Fruit fly (Drosophila melanogaster) whole organism, wandering third instar larva: ENCODE data around the gene CG13029.

Experiments used
- Abd-B ChIP-seq: fragments of >200 bp; optimal IDR thresholded peaks from 2 replicates; lab custom pipeline; 2017; ENCODE audit warnings: missing biosample characterization, missing genetic modification characterization
- CG32264 ChIP-seq: fragments of 200-800 bp; sonication (Bioruptor generic); optimal IDR thresholded peaks from 2 replicates; lab custom pipeline; 2016; ENCODE audit warnings: missing biosample characterization, missing genetic modification characterization
- CrebA ChIP-seq: fragments of 200-800 bp; sonication (Bioruptor generic); optimal IDR thresholded peaks from 2 replicates; lab custom pipeline; 2016; ENCODE audit warnings: missing biosample characterization, mild to moderate bottlenecking, missing genetic modification characterization, borderline replicate concordance
- HLH106 ChIP-seq: fragments of 200-800 bp; optimal IDR thresholded peaks from 3 replicates; lab custom pipeline; 2019; ENCODE audit warnings: missing biosample characterization, mild to moderate bottlenecking, missing genetic modification characterization, moderate library complexity
- Hnf4 ChIP-seq: fragments of 200-800 bp; sonication (Bioruptor generic); optimal IDR thresholded peaks from 2 replicates; lab custom pipeline; 2016; ENCODE audit warnings: missing biosample characterization, mild to moderate bottlenecking, missing genetic modification characterization
- Jra ChIP-seq: sonication (Bioruptor generic); optimal IDR thresholded peaks from 2 replicates; lab custom pipeline; 2016; ENCODE audit warnings: missing biosample characterization, missing genetic modification characterization
- Mio ChIP-seq: sonication (Bioruptor generic); optimal IDR thresholded peaks from 2 replicates; lab custom pipeline; 2016; ENCODE audit warnings: missing biosample characterization, missing genetic modification characterization
- N ChIP-seq: fragments of >200 bp; optimal IDR thresholded peaks from 2 replicates; lab custom pipeline; 2018; ENCODE audit warnings: missing biosample characterization, missing external identifiers, missing genetic modification characterization
- Rel ChIP-seq, 2 experiments: fragments of 200-800 bp; sonication (Bioruptor generic) in 1 of 2; optimal IDR thresholded peaks; 2 replicates in 1 of 2; 3 replicates in 1 of 2; lab custom pipeline; 2016 to 2019; ENCODE audit warnings: mild to moderate bottlenecking in 2 of 2, missing biosample characterization in 2 of 2, missing genetic modification characterization in 2 of 2, moderate library complexity in 1 of 2
- Vsx2 ChIP-seq: fragments of 200-300, 225-300 bp; sonication (Bioruptor generic); optimal IDR thresholded peaks from 2 replicates; lab custom pipeline; 2018; ENCODE audit warnings: missing biosample characterization, missing genetic modification characterization; ENCODE audit not compliant: partially characterized antibody
- br ChIP-seq: fragments of 200-800 bp; sonication (Bioruptor generic); optimal IDR thresholded peaks from 2 replicates; lab custom pipeline; 2016; ENCODE audit warnings: missing biosample characterization, missing genetic modification characterization
- brk ChIP-seq: fragments of 200-800 bp; sonication (Bioruptor generic); optimal IDR thresholded peaks from 2 replicates; lab custom pipeline; 2016; ENCODE audit warnings: missing biosample characterization, mild to moderate bottlenecking, missing genetic modification characterization
- dl ChIP-seq, 2 experiments: fragments of 175-275, 200-275 bp in 1 of 2; fragments of 200-275 bp in 1 of 2; sonication (Bioruptor generic); optimal IDR thresholded peaks; lab custom pipeline; 2018; ENCODE audit warnings: mild to moderate bottlenecking in 2 of 2, missing biosample characterization in 2 of 2, missing genetic modification characterization in 2 of 2, moderate library complexity in 2 of 2; ENCODE audit not compliant: partially characterized antibody in 2 of 2, insufficient read depth in 1 of 2
- dmrt93B ChIP-seq: fragments of 200-800 bp; sonication (Bioruptor generic); optimal IDR thresholded peaks from 2 replicates; lab custom pipeline; 2018; ENCODE audit warnings: missing biosample characterization, mild to moderate bottlenecking, missing genetic modification characterization
- dsf ChIP-seq: sonication (Bioruptor generic); optimal IDR thresholded peaks from 2 replicates; lab custom pipeline; 2016; ENCODE audit warnings: missing biosample characterization, missing genetic modification characterization, borderline replicate concordance
- ey ChIP-seq: fragments of 200-800 bp; sonication (Bioruptor generic); optimal IDR thresholded peaks from 2 replicates; lab custom pipeline; 2016; ENCODE audit warnings: missing biosample characterization, missing genetic modification characterization
- foxo ChIP-seq, 2 experiments: fragments of 200-800 bp; sonication (Bioruptor generic); optimal IDR thresholded peaks; 2 replicates in 1 of 2; 3 replicates in 1 of 2; lab custom pipeline; 2016 to 2017; ENCODE audit warnings: missing biosample characterization in 2 of 2, missing genetic modification characterization in 2 of 2
- fru ChIP-seq: fragments of 200-800 bp; sonication (Bioruptor generic); optimal IDR thresholded peaks from 3 replicates; lab custom pipeline; 2016; ENCODE audit warnings: missing biosample characterization, mild to moderate bottlenecking, missing genetic modification characterization
- h ChIP-seq: fragments of 200-800 bp; sonication (Bioruptor generic); optimal IDR thresholded peaks from 3 replicates; lab custom pipeline; 2016; ENCODE audit warnings: missing biosample characterization, mild to moderate bottlenecking, missing genetic modification characterization
- jim ChIP-seq: fragments of 175-275, 200-325 bp; sonication (Bioruptor generic); optimal IDR thresholded peaks from 2 replicates; lab custom pipeline; 2016; ENCODE audit warnings: missing biosample characterization, mild to moderate bottlenecking, missing genetic modification characterization
- lola ChIP-seq: fragments of >200 bp; optimal IDR thresholded peaks from 2 replicates; lab custom pipeline; 2017; ENCODE audit warnings: missing biosample characterization, missing genetic modification characterization
- pan ChIP-seq: fragments of >200 bp; optimal IDR thresholded peaks from 2 replicates; lab custom pipeline; 2017
- psq ChIP-seq: fragments of 200-800 bp; sonication (Bioruptor generic); optimal IDR thresholded peaks from 3 replicates; lab custom pipeline; 2017; ENCODE audit warnings: missing biosample characterization, mild to moderate bottlenecking, missing genetic modification characterization, moderate library complexity
- rgr ChIP-seq: fragments of 200-800 bp; sonication (Bioruptor generic); optimal IDR thresholded peaks from 3 replicates; lab custom pipeline; 2016; ENCODE audit warnings: missing biosample characterization, mild to moderate bottlenecking, missing genetic modification characterization
- sage ChIP-seq: fragments of 200-800 bp; sonication (Bioruptor generic); optimal IDR thresholded peaks from 2 replicates; lab custom pipeline; 2016; ENCODE audit warnings: missing biosample characterization, mild to moderate bottlenecking, missing genetic modification characterization
- sv ChIP-seq: fragments of 200-800 bp; sonication (Bioruptor generic); optimal IDR thresholded peaks from 3 replicates; lab custom pipeline; 2016; ENCODE audit warnings: missing biosample characterization, missing genetic modification characterization
- tai ChIP-seq: sonication (Bioruptor generic); optimal IDR thresholded peaks from 2 replicates; lab custom pipeline; 2016; ENCODE audit warnings: missing biosample characterization, missing genetic modification characterization

Gene CG13029

DNA sequence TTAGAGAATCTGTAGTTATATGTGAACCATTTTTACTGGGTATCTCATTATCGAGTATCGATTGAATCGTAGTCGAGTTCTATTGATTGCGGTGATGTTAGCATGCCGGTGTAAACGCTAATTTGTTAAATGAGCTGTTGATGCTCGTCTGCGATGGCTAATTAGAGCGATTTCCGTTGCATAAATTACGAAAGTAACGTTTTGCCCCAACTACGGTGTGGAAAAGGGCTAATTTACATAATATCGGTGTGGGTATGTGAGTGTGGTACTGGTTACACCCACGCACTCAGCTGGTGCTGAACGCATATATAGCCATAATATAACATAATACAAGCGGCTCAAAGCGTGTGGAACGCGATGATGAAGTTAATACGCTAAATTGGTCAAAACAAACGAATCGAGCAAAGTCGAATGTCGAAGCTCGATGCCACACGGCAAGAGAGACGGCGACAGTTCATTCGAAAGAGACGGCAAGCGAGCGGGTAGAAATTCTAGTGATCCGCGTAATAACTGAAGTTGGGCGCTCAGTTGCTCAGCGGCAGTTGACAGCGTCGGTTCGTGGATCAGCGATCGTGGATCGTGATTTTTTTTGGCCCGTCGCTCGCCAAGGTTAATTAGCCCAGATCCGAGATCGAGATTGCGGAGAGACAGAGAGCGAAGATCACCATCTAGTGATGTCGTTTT is 16.5 kb downstream of the CG13029 start, which contains the start of gene CG32170:
CG32170 (plus strand) TSS at position 525 of the 684 bp plus-strand sequence.
- TF ChIP-seq dl (GFP tag; optimal IDR thresholded peaks at IDR 0.05; lab: Kevin White, UChicago; ENCODE audit: insufficient read depth in 1 of 2, partially characterized antibody in 2 of 2) (no peak), Vsx2 (GFP tag; lab: Kevin White, UChicago) (peak; percentile 42), foxo (GFP tag; optimal IDR thresholded peaks at IDR 0.05; lab: Kevin White, UChicago) (no peak), br (no peak), tai (no peak), N (no peak), Jra (GFP tag; lab: Kevin White, UChicago) (no peak), ey (GFP tag; lab: Kevin White, UChicago) (no peak)

DNA sequence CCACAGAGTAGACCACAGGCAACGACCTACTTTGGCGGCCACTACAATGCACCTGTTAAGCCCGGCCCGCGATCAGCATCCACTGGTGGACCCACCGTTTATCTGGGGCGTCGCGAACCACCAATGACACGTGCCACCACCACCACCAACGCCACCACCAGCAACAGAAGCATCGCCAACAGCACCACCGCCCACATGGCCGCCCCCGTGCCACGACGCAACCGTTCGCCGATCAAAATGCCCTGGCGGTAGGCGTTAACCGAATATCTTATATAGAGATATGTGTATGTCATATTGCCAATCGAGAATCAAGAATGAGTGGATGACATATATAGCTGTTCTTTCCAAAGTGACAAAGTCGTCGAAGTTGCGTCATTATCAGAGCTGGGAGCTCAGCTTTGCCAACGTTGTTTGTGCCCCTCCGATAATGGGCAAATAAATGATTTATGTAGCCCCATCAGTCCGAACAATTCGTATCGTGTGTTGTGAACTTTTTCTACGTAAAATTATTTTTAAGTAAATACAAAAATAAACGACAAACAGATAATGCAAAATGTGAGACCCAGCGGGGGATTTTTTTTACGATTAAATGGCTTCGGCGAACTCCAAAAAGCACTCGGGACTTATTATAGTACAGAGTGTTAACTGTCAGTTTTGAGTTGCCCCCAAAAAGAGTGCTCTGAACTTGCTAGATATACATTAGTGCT is 18.6 kb downstream of the CG13029 start:
- no peak for TF ChIP-seq sage (GFP tag; lab: Kevin White, UChicago)
- no peak for TF ChIP-seq Rel (GFP tag; optimal IDR thresholded peaks at IDR 0.05; lab: Kevin White, UChicago)
- peak; percentile 93 for TF ChIP-seq Rel (tag; optimal IDR thresholded peaks at IDR 0.05; lab: Kevin White, UChicago)

DNA sequence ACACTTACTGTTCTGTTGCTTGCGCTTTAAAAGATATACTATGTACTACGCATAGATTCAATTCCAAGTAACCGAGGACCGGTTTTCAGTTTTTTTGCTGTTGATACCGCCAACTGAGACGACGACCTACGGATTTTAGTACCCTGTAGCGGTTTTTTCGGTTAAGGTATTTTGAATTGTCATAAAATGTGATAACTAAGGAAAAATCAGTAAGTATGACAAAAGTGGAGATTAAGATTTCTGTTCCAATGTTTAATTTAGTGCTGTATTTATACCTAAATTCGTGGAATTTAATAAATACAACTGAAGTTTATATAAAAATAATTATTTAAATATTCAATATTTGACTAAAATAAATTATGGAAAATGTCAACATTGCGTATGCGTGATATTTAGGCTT is 20.7 kb downstream of the CG13029 start:
- TF ChIP-seq CG32264 (no peak), psq (GFP tag; lab: Kevin White, UChicago) (no peak), dmrt93B (no peak), HLH106 (no peak), CrebA (no peak), Hnf4 (GFP tag; lab: Kevin White, UChicago) (no peak), brk (GFP tag; lab: Kevin White, UChicago) (no peak), h (GFP tag; lab: Kevin White, UChicago) (no peak), dl (GFP tag; optimal IDR thresholded peaks at IDR 0.05; lab: Kevin White, UChicago; ENCODE audit: insufficient read depth in 1 of 2, partially characterized antibody in 2 of 2) (no peak), sv (GFP tag; lab: Kevin White, UChicago) (no peak), foxo (GFP tag; optimal IDR thresholded peaks at IDR 0.05; lab: Kevin White, UChicago) (no peak), ey (GFP tag; lab: Kevin White, UChicago) (no peak), Jra (GFP tag; lab: Kevin White, UChicago) (no peak), sage (GFP tag; lab: Kevin White, UChicago) (no peak), Abd-B (GFP tag; lab: Kevin White, UChicago) (no peak), jim (GFP tag; lab: Kevin White, UChicago) (no peak), lola (GFP tag; lab: Kevin White, UChicago) (no peak), fru (GFP tag; lab: Kevin White, UChicago) (no peak), Mio (GFP tag; lab: Kevin White, UChicago) (no peak)

DNA sequence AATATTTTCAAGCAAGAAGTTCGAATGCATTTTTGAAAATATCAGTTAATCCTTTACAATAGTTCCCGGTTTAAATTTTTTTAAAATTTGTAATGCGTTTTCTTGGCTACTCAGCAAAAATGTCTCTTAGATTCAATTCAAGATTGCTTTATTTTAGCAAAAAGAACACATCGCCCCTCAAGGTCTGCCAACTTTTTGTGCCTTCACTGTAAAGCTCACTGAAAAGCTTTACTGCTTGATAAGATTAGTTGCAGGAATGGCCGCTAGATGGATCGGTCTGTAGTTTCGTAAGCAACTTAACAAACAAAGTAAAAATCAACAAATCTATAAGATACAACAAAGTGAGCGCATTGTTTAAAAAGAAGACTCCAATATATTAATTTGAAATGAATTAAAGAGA is 23.6 kb downstream of the CG13029 start:
- TF ChIP-seq Hnf4 (GFP tag; lab: Kevin White, UChicago), result peak; percentile 5
- TF ChIP-seq pan (lab: Kevin White, UChicago), result no peak
- no peak for TF ChIP-seq dsf
- TF ChIP-seq lola (GFP tag; lab: Kevin White, UChicago), result no peak
- TF ChIP-seq, all 38 proteins: peak for 1

DNA sequence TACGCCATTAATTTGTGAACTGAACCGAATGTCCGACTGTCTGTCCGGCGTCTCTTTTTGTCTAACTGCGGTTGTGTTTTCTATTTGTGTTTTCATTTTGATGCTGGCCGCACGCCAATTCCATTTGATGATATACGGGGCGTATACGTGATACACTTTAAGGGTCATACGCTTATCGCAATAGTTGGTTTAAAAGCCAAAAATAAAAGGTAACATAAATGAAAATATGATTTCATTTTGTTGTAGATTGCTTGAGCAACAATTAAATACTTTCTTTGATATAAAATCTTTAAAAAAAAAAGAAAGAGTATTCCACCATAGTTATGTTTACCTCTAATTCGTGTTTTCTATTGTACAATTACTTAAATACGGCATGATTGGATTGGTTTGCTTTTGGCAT is 24.6 kb downstream of the CG13029 start:
- no peak for TF ChIP-seq brk (GFP tag; lab: Kevin White, UChicago)
- TF ChIP-seq psq (GFP tag; lab: Kevin White, UChicago), result no peak
- no peak for TF ChIP-seq rgr (GFP tag; lab: Kevin White, UChicago)
